Worm (Caenorhabditis elegans) whole organism, L1 larva: ENCODE results near the gene gsto-2.
A peak's percentile ranks its signal among the peaks of the same experiment; 100 is the strongest.

Experiments used
- F16B12.6 ChIP-seq: fragments of 150-350 bp; optimal IDR thresholded peaks from 2 replicates; lab custom pipeline; 2014; ENCODE audit warnings: missing biosample characterization, missing genetic modification characterization
- Y116A8C.19 ChIP-seq: sonication (generic microtip); optimal IDR thresholded peaks from 2 replicates; lab custom pipeline; 2016; ENCODE audit warnings: missing compliant biosample characterization, missing genetic modification characterization, borderline replicate concordance
- alr-1 ChIP-seq: fragments of 200-800 bp; sonication (Bioruptor generic); optimal IDR thresholded peaks from 2 replicates; lab custom pipeline; 2018; ENCODE audit warnings: borderline replicate concordance, mild to moderate bottlenecking, missing genetic modification characterization, missing compliant biosample characterization
- aly-2 ChIP-seq: fragments of 150-350 bp; optimal IDR thresholded peaks from 2 replicates; lab custom pipeline; 2014; ENCODE audit warnings: missing biosample characterization, missing genetic modification characterization
- ama-1 ChIP-seq: fragments of 150-350 bp; optimal IDR thresholded peaks from 2 replicates; lab custom pipeline; 2014
- ceh-63 ChIP-seq: fragments of 200-800 bp; sonication (Bioruptor generic); optimal IDR thresholded peaks from 2 replicates; lab custom pipeline; 2018; ENCODE audit warnings: mild to moderate bottlenecking, missing genetic modification characterization, missing compliant biosample characterization
- ceh-8 ChIP-seq: fragments of 200-800 bp; sonication (Bioruptor generic); optimal IDR thresholded peaks from 2 replicates; lab custom pipeline; 2018; ENCODE audit warnings: mild to moderate bottlenecking, missing genetic modification characterization, moderate library complexity, missing compliant biosample characterization
- ceh-82 ChIP-seq, 3 experiments: fragments of 150-350 bp in 1 of 3; sonication (generic microtip) in 2 of 3; optimal IDR thresholded peaks; 2 replicates each; lab custom pipeline; 2014 to 2017; ENCODE audit warnings: missing biosample characterization in 3 of 3, missing genetic modification characterization in 3 of 3
- ceh-88 ChIP-seq: fragments of 200-800 bp; sonication (Bioruptor generic); IDR thresholded peaks from 2 replicates; pipeline ENCODE4 v1.3.6; 2022; ENCODE audit warnings: missing genetic modification characterization, missing compliant biosample characterization
- dsc-1 ChIP-seq: sonication (generic microtip); optimal IDR thresholded peaks from 2 replicates; lab custom pipeline; 2016; ENCODE audit warnings: mild to moderate bottlenecking, missing genetic modification characterization, missing compliant biosample characterization
- efl-1 ChIP-seq, 4 experiments: fragments of 150-350 bp; optimal IDR thresholded peaks in 3 of 4; peaks in 1 of 4; 1 replicate in 1 of 4; 2 replicates in 3 of 4; lab custom pipeline; 2014; ENCODE audit warnings: missing biosample characterization in 2 of 4, missing genetic modification characterization in 2 of 4, missing genetic modification reagents in 2 of 4
- egl-13 ChIP-seq: sonication (generic microtip); optimal IDR thresholded peaks from 2 replicates; lab custom pipeline; 2016; ENCODE audit warnings: missing genotype, missing genetic modification reagents, missing genetic modification characterization, missing compliant biosample characterization
- egl-27 ChIP-seq, 2 experiments: fragments of 150-350 bp in 1 of 2; sonication (generic microtip); optimal IDR thresholded peaks; 3 replicates each; lab custom pipeline; 2017 to 2018; ENCODE audit warnings: missing biosample characterization in 2 of 2, missing genetic modification characterization in 2 of 2, missing genetic modification reagents in 2 of 2
- fkh-8 ChIP-seq: sonication (generic microtip); optimal IDR thresholded peaks from 2 replicates; lab custom pipeline; 2016; ENCODE audit warnings: mild to moderate bottlenecking, missing genetic modification characterization, missing compliant biosample characterization
- hpl-2 ChIP-seq: fragments of 150-350 bp; optimal IDR thresholded peaks from 2 replicates; lab custom pipeline; 2014; ENCODE audit warnings: missing biosample characterization, missing genetic modification reagents, missing genetic modification characterization
- jun-1 ChIP-seq: fragments of 150-350 bp; optimal IDR thresholded peaks from 2 replicates; lab custom pipeline; 2014; ENCODE audit warnings: missing biosample characterization, missing genetic modification reagents, missing genetic modification characterization
- lin-13 ChIP-seq: fragments of 150-350 bp; optimal IDR thresholded peaks from 2 replicates; lab custom pipeline; 2014; ENCODE audit warnings: missing biosample characterization, missing genetic modification reagents, missing genetic modification characterization
- lin-14 ChIP-seq: fragments of 200-800 bp; sonication (Bioruptor generic); optimal IDR thresholded peaks from 2 replicates; lab custom pipeline; 2018; ENCODE audit warnings: mild to moderate bottlenecking, missing genetic modification characterization, moderate library complexity, missing compliant biosample characterization
- lin-35 ChIP-seq, 2 experiments: fragments of 150-350 bp; optimal IDR thresholded peaks; 2 replicates each; lab custom pipeline; 2014; ENCODE audit warnings: missing biosample characterization in 2 of 2, missing genetic modification characterization in 2 of 2, missing genetic modification reagents in 2 of 2
- lir-3 ChIP-seq: sonication (generic microtip); optimal IDR thresholded peaks from 2 replicates; lab custom pipeline; 2016; ENCODE audit warnings: mild to moderate bottlenecking, missing genetic modification characterization, moderate library complexity, missing compliant biosample characterization; ENCODE audit not compliant: poor library complexity
- lsy-2 ChIP-seq, 2 experiments: fragments of 150-350 bp; optimal IDR thresholded peaks; 2 replicates each; lab custom pipeline; 2014; ENCODE audit warnings: missing biosample characterization in 2 of 2, missing genetic modification characterization in 2 of 2
- mdl-1 ChIP-seq, 2 experiments: fragments of 150-350 bp; optimal IDR thresholded peaks; 2 replicates each; lab custom pipeline; 2014 to 2017; ENCODE audit warnings: missing biosample characterization in 2 of 2, missing genetic modification characterization in 2 of 2, inconsistent platforms in 1 of 2
- nhr-12 ChIP-seq: sonication (generic microtip); optimal IDR thresholded peaks from 2 replicates; lab custom pipeline; 2017; ENCODE audit warnings: missing biosample characterization, missing genetic modification characterization
- nhr-237 ChIP-seq: fragments of 150-350 bp; optimal IDR thresholded peaks from 2 replicates; lab custom pipeline; 2014; ENCODE audit warnings: missing biosample characterization, missing genetic modification characterization
- nhr-71 ChIP-seq: sonication (generic microtip); optimal IDR thresholded peaks from 2 replicates; lab custom pipeline; 2016; ENCODE audit warnings: mild to moderate bottlenecking, missing genetic modification characterization, moderate library complexity, missing compliant biosample characterization
- nhr-77 ChIP-seq: fragments of 150-350 bp; optimal IDR thresholded peaks from 2 replicates; lab custom pipeline; 2014; ENCODE audit warnings: missing biosample characterization, missing genetic modification characterization
- nhr-84 ChIP-seq: sonication (generic microtip); optimal IDR thresholded peaks from 2 replicates; lab custom pipeline; 2017; ENCODE audit warnings: missing biosample characterization, missing genetic modification characterization
- nhr-90 ChIP-seq: sonication (generic microtip); optimal IDR thresholded peaks from 2 replicates; lab custom pipeline; 2016; ENCODE audit warnings: mild to moderate bottlenecking, missing genetic modification characterization, missing compliant biosample characterization; ENCODE audit not compliant: poor library complexity
- pag-3 ChIP-seq: sonication (generic microtip); optimal IDR thresholded peaks from 2 replicates; lab custom pipeline; 2017; ENCODE audit warnings: missing genetic modification characterization, mild to moderate bottlenecking, missing compliant biosample characterization, antibody characterized with exemption, borderline replicate concordance; ENCODE audit not compliant: insufficient read depth
- pax-3 ChIP-seq: fragments of 200-800 bp; sonication (Bioruptor generic); optimal IDR thresholded peaks from 2 replicates; lab custom pipeline; 2018; ENCODE audit warnings: mild to moderate bottlenecking, missing genetic modification characterization, moderate library complexity, missing compliant biosample characterization
- skn-1 ChIP-seq: fragments of 150-350 bp; optimal IDR thresholded peaks from 2 replicates; lab custom pipeline; 2014; ENCODE audit warnings: missing biosample characterization, missing genetic modification characterization
- snu-23 ChIP-seq: sonication (generic microtip); optimal IDR thresholded peaks from 2 replicates; lab custom pipeline; 2016; ENCODE audit warnings: missing genetic modification characterization, missing compliant biosample characterization
- sptf-1 ChIP-seq: fragments of 150-350 bp; optimal IDR thresholded peaks from 2 replicates; lab custom pipeline; 2014; ENCODE audit warnings: missing biosample characterization, missing genetic modification characterization
- swsn-7 ChIP-seq: sonication (generic microtip); optimal IDR thresholded peaks from 2 replicates; lab custom pipeline; 2016; ENCODE audit warnings: missing genetic modification characterization, missing compliant biosample characterization
- tbx-2 ChIP-seq: sonication (generic microtip); optimal IDR thresholded peaks from 2 replicates; lab custom pipeline; 2016; ENCODE audit warnings: missing genetic modification characterization, missing compliant biosample characterization
- tlp-1 ChIP-seq: fragments of 150-350 bp; optimal IDR thresholded peaks from 2 replicates; lab custom pipeline; 2014; ENCODE audit warnings: missing biosample characterization, missing genetic modification characterization
- unc-130 ChIP-seq: fragments of 150-350 bp; optimal IDR thresholded peaks from 2 replicates; lab custom pipeline; 2017; ENCODE audit warnings: missing biosample characterization, missing genetic modification characterization, inconsistent platforms
- unc-30 ChIP-seq: sonication (generic microtip); optimal IDR thresholded peaks from 2 replicates; lab custom pipeline; 2017; ENCODE audit warnings: missing biosample characterization, missing genetic modification characterization
- unc-62 ChIP-seq: fragments of 150-350 bp; optimal IDR thresholded peaks from 2 replicates; lab custom pipeline; 2014; ENCODE audit warnings: missing biosample characterization, missing genetic modification reagents, missing genetic modification characterization
- vab-15 ChIP-seq: sonication (generic microtip); optimal IDR thresholded peaks from 2 replicates; lab custom pipeline; 2017; ENCODE audit warnings: missing genotype, mild to moderate bottlenecking, missing genetic modification characterization, missing compliant biosample characterization
- ztf-11 ChIP-seq, 2 experiments: sonication (generic microtip); optimal IDR thresholded peaks; 2 replicates each; lab custom pipeline; 2016 to 2017; ENCODE audit warnings: missing genetic modification characterization in 2 of 2, missing biosample characterization in 1 of 2, missing compliant biosample characterization in 1 of 2
- ztf-4 ChIP-seq: fragments of 150-350 bp; optimal IDR thresholded peaks from 2 replicates; lab custom pipeline; 2014; ENCODE audit warnings: missing biosample characterization, missing genetic modification characterization

The gsto-2 gene

ce11 chrIII:8554472-8554871 lies at the start of gene gsto-2:
gsto-2 (plus strand) TSS chrIII:8554772.
- TF ChIP-seq ztf-11 (tag; optimal IDR thresholded peaks at IDR 0.05; lab: Kevin White, UChicago), result no peak
- TF ChIP-seq fkh-8 (tag; lab: Kevin White, UChicago), result no peak
- no peak for TF ChIP-seq nhr-12 (tag; lab: Kevin White, UChicago)
- no peak for TF ChIP-seq pax-3 (tag; lab: Kevin White, UChicago)
- no peak for TF ChIP-seq nhr-84 (tag; lab: Kevin White, UChicago)
- TF ChIP-seq jun-1 (tag; lab: Kevin White, UChicago), result no peak
- TF ChIP-seq snu-23, result no peak
- TF ChIP-seq tlp-1 (tag; lab: Kevin White, UChicago), result no peak

ce11 chrIII:8506348-8506747 lies 48.2 kb upstream of the gsto-2 start:
- TF ChIP-seq nhr-71 (no peak), egl-13 (no peak), lin-14 (GFP tag; lab: Kevin White, UChicago) (peak; percentile 0), lin-35 (GFP tag; optimal IDR thresholded peaks at IDR 0.05; lab: Kevin White, UChicago) (peak in 1 of 2 experiments; percentile 15), ceh-82 (tag; optimal IDR thresholded peaks at IDR 0.05; lab: Kevin White, UChicago) (no peak)

ce11 chrIII:8509218-8509617 lies 45.4 kb upstream of the gsto-2 start:
- TF ChIP-seq F16B12.6 (tag; lab: Kevin White, UChicago) (no peak), egl-27 (tag; optimal IDR thresholded peaks at IDR 0.05; lab: Kevin White, UChicago) (no peak), efl-1 (optimal IDR thresholded peaks at IDR 0.05; lab: Kevin White, UChicago) (no peak), efl-1 (GFP tag; optimal IDR thresholded peaks at IDR 0.05 in 1 of 2; lab: Kevin White, UChicago) (peak in 1 of 2 experiments; percentile 76), sptf-1 (tag; lab: Kevin White, UChicago) (no peak)

ce11 chrIII:8509644-8510393 lies 44.8 kb upstream of the gsto-2 start:
- peak; percentile 10 for TF ChIP-seq snu-23
- TF ChIP-seq lin-35 (GFP tag; optimal IDR thresholded peaks at IDR 0.05; lab: Kevin White, UChicago), result no peak
- TF ChIP-seq ceh-63 (GFP tag; lab: Kevin White, UChicago), result no peak
- no peak for TF ChIP-seq nhr-77
- TF ChIP-seq hpl-2 (GFP tag; lab: Kevin White, UChicago), result no peak
- peak; percentile 42 for TF ChIP-seq tbx-2
- peak; percentile 74 for TF ChIP-seq fkh-8 (tag; lab: Kevin White, UChicago)
- no peak for TF ChIP-seq unc-30 (tag; lab: Kevin White, UChicago)
- no peak for TF ChIP-seq unc-62
- no peak for TF ChIP-seq egl-27 (tag; optimal IDR thresholded peaks at IDR 0.05; lab: Kevin White, UChicago)
- peak; percentile 85 for TF ChIP-seq lin-14 (GFP tag; lab: Kevin White, UChicago)
- no peak for TF ChIP-seq ama-1 (lab: Kevin White, UChicago)
- no peak for TF ChIP-seq vab-15 (tag; lab: Kevin White, UChicago)
- TF ChIP-seq ztf-4 (tag; lab: Kevin White, UChicago), result no peak
- peak; percentile 55 for TF ChIP-seq dsc-1 (tag; lab: Kevin White, UChicago)
- no peak for TF ChIP-seq pag-3 (tag; lab: Kevin White, UChicago)
- no peak for TF ChIP-seq alr-1
- no peak for TF ChIP-seq ceh-88
- no peak for TF ChIP-seq Y116A8C.19 (tag; lab: Kevin White, UChicago)
- no peak for TF ChIP-seq nhr-237 (tag; lab: Kevin White, UChicago)
- TF ChIP-seq swsn-7, result no peak
- no peak for TF ChIP-seq ztf-11 (tag; optimal IDR thresholded peaks at IDR 0.05; lab: Kevin White, UChicago)
- no peak for TF ChIP-seq mdl-1 (tag; optimal IDR thresholded peaks at IDR 0.05; lab: Kevin White, UChicago)
- no peak for TF ChIP-seq aly-2 (tag; lab: Kevin White, UChicago)
- TF ChIP-seq lir-3 (tag; lab: Kevin White, UChicago), result no peak
- TF ChIP-seq lsy-2 (tag; optimal IDR thresholded peaks at IDR 0.05; lab: Kevin White, UChicago), result peak in 1 of 2 experiments; percentile 51
- no peak for TF ChIP-seq nhr-84 (tag; lab: Kevin White, UChicago)
- TF ChIP-seq unc-130 (tag; lab: Kevin White, UChicago), result no peak
- peak in 1 of 2 experiments; percentile 16 for TF ChIP-seq efl-1 (optimal IDR thresholded peaks at IDR 0.05; lab: Kevin White, UChicago)
- TF ChIP-seq efl-1 (GFP tag; optimal IDR thresholded peaks at IDR 0.05 in 1 of 2; lab: Kevin White, UChicago), result peak in 1 of 2 experiments; percentile 58
- TF ChIP-seq ceh-8 (GFP tag; lab: Kevin White, UChicago), result no peak
- peak; percentile 2 for TF ChIP-seq skn-1 (tag; lab: Kevin White, UChicago)
- TF ChIP-seq ceh-82 (tag; optimal IDR thresholded peaks at IDR 0.05; lab: Kevin White, UChicago), result peak in 2 of 3 experiments; percentile 17 to 45
- TF ChIP-seq nhr-90 (tag; lab: Kevin White, UChicago), result no peak
- no peak for TF ChIP-seq F16B12.6 (tag; lab: Kevin White, UChicago)
- no peak for TF ChIP-seq lin-13
